Worm (Caenorhabditis elegans) whole organism, midembryonic: ENCODE results near the gene ndua-1.

Source experiments
- flt-1 ChIP-seq: fragments of 200-800 bp; sonication (Bioruptor generic); IDR thresholded peaks from 2 replicates; pipeline ENCODE4 v1.3.6; 2022; ENCODE audit warnings: missing genetic modification characterization, missing compliant biosample characterization
- klf-2 ChIP-seq: fragments of 200-800 bp; sonication (Bioruptor generic); conservative IDR thresholded peaks from 2 replicates; pipeline ENCODE4 v1.3.6; 2022; ENCODE audit warnings: missing genetic modification reagents, missing genetic modification characterization, missing compliant biosample characterization
- ztf-23 ChIP-seq: fragments of 200-800 bp; sonication (Bioruptor generic); IDR thresholded peaks from 2 replicates; pipeline ENCODE4 v1.3.6; 2022; ENCODE audit warnings: missing genetic modification reagents, missing genetic modification characterization, missing compliant biosample characterization

DNA sequence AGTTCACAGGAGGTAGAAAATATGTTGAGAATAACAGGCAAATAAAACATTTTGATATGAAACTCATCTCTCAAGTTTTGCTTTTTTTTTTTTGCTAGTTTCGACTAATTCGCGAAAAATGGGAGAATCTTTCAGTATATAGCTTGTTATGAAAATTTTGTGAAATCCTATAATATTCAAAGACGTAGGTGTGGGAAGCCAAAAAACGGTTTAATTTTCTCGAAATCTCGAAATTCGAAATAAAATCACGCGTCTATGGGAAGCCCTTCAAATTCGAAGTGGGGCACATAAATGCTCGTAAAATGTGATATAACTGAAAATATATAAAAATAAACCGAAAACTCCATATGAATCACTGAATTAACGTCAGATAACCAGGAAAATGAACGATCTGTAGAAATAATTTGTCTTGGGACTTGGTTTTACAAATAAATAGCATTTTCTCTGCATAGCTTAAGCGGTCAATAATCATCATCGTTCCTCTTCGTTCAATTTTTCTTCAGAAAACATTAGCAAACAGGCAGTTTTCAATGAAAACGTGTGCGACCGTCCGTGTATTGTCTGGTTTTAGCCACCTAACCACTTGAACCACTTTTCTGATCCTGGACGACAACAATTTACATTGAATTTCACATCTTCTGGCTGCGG lies 26.6 kb downstream of the ndua-1 start, which contains the start of the genes gcy-22 and grl-14:
- TF ChIP-seq ztf-23 (GFP tag; lab: Robert Waterston, UW), result no peak
- no peak for TF ChIP-seq flt-1 (GFP tag; lab: Robert Waterston, UW)
- no peak for TF ChIP-seq klf-2 (GFP tag; lab: Robert Waterston, UW)
